Fruit fly (Drosophila melanogaster): ENCODE data around the gene Prx4.

Prx4 gene

dm6 chr3L:3081146-3081872, 39.1 kb downstream of the Prx4 start (continued):
- peak; percentile 99 for TF ChIP-seq CG3919 (GFP tag; optimal IDR thresholded peaks at IDR 0.05)
- TF ChIP-seq fd85E (GFP tag; optimal IDR thresholded peaks at IDR 0.05): peak; percentile 96
- TF ChIP-seq CG6808 (GFP tag; optimal IDR thresholded peaks at IDR 0.05): peak; percentile 95
- TF ChIP-seq Met (GFP tag; optimal IDR thresholded peaks at IDR 0.05): peak; percentile 99
- peak; percentile 98 for TF ChIP-seq cyc (GFP tag; optimal IDR thresholded peaks at IDR 0.05)
- TF ChIP-seq vri (GFP tag; optimal IDR thresholded peaks at IDR 0.05): peak; percentile 99
- TF ChIP-seq spab (GFP tag; optimal IDR thresholded peaks at IDR 0.05): peak; percentile 97
- TF ChIP-seq CG15336 (GFP tag; IDR thresholded peaks at IDR 0.05): peak; percentile 99
- peak; percentile 98 for TF ChIP-seq Eip93F (GFP tag; optimal IDR thresholded peaks at IDR 0.05)
- peak; percentile 97 for TF ChIP-seq Ets96B (tag; optimal IDR thresholded peaks at IDR 0.05)
- peak; percentile 99 for TF ChIP-seq lz (GFP tag; optimal IDR thresholded peaks at IDR 0.05)
- peak; percentile 99 for TF ChIP-seq achi (GFP tag; optimal IDR thresholded peaks at IDR 0.05)
- peak; percentile 96 to 97 for TF ChIP-seq salr (GFP tag; optimal IDR thresholded peaks at IDR 0.05)
- peak; percentile 98 for TF ChIP-seq Lpt (GFP tag; optimal IDR thresholded peaks at IDR 0.05)
- peak; percentile 98 for TF ChIP-seq CG11762 (GFP tag; optimal IDR thresholded peaks at IDR 0.05; ENCODE audit: insufficient read depth)
- TF ChIP-seq Hr38 (GFP tag; optimal IDR thresholded peaks at IDR 0.05): peak; percentile 40
- TF ChIP-seq CG8319 (GFP tag; optimal IDR thresholded peaks at IDR 0.05): peak; percentile 97
- peak; percentile 97 for TF ChIP-seq CG16779 (tag; optimal IDR thresholded peaks at IDR 0.05)
- peak; percentile 98 for TF ChIP-seq Gug (GFP tag; IDR thresholded peaks at IDR 0.05)
- TF ChIP-seq ss (GFP tag; optimal IDR thresholded peaks at IDR 0.05): peak; percentile 96
- TF ChIP-seq dsx (GFP tag; optimal IDR thresholded peaks at IDR 0.05; ENCODE audit: poor library complexity, severe bottlenecking): peak; percentile 94
- TF ChIP-seq fd59A (GFP tag; optimal IDR thresholded peaks at IDR 0.05): peak; percentile 95
- TF ChIP-seq topi (GFP tag; optimal IDR thresholded peaks at IDR 0.05): peak; percentile 99
- peak; percentile 97 for TF ChIP-seq dac (GFP tag; optimal IDR thresholded peaks at IDR 0.05)
- peak; percentile 99 for TF ChIP-seq OdsH (GFP tag; optimal IDR thresholded peaks at IDR 0.05)
- TF ChIP-seq Blimp-1 (GFP tag; optimal IDR thresholded peaks at IDR 0.05): peak; percentile 86
- peak; percentile 99 for TF ChIP-seq esn (GFP tag; optimal IDR thresholded peaks at IDR 0.05)

dm6 chr3L:3081966-3082516, 39.9 kb downstream of the Prx4 start:
- TF ChIP-seq svp (GFP tag) (peak; percentile 77), CG8319 (GFP tag; optimal IDR thresholded peaks at IDR 0.05) (no peak), fkh (GFP tag; optimal IDR thresholded peaks at IDR 0.05) (peak; percentile 49)

- TF ChIP-seq Gug (GFP tag; IDR thresholded peaks at IDR 0.05): no peak
- TF ChIP-seq fkh (GFP tag; optimal IDR thresholded peaks at IDR 0.05): peak; percentile 92
- no peak for TF ChIP-seq CG1621 (tag; optimal IDR thresholded peaks at IDR 0.05)
- TF ChIP-seq CG11294 (GFP tag; IDR thresholded peaks at IDR 0.05): no peak
- peak; percentile 48 for TF ChIP-seq vri (GFP tag; optimal IDR thresholded peaks at IDR 0.05)
- no peak for TF ChIP-seq CG10631 (GFP tag; optimal IDR thresholded peaks at IDR 0.05)
- no peak for TF ChIP-seq CG11902 (GFP tag; optimal IDR thresholded peaks at IDR 0.05)
- no peak for TF ChIP-seq CG32006 (GFP tag; optimal IDR thresholded peaks at IDR 0.05)
- TF ChIP-seq fd59A (GFP tag; optimal IDR thresholded peaks at IDR 0.05): no peak
- no peak for TF ChIP-seq Sox14 (GFP tag; optimal IDR thresholded peaks at IDR 0.05)
Observed at dm6 chr3L:3083329-3084083, 41.3 kb downstream of the Prx4 start.

Data from whole organism, prepupa.